Fruit fly (Drosophila melanogaster) whole organism, embryonic: ENCODE data around the gene CG31636.

ENCODE experiments used
- B-H2 ChIP-seq: fragments of 200-800 bp; sonication (Bioruptor generic); optimal IDR thresholded peaks from 2 replicates; lab custom pipeline; 2018; ENCODE audit warnings: missing biosample characterization, mild to moderate bottlenecking, missing genetic modification characterization
- CG11085 ChIP-seq: fragments of 200-800 bp; sonication (Bioruptor generic); IDR thresholded peaks from 2 replicates; pipeline ENCODE4 v1.3.6; 2022; ENCODE audit warnings: missing biosample characterization, missing genetic modification characterization
- CG11504 ChIP-seq: fragments of 200-800 bp; sonication (Bioruptor generic); optimal IDR thresholded peaks from 3 replicates; lab custom pipeline; 2019; ENCODE audit warnings: missing biosample characterization, mild to moderate bottlenecking, missing genetic modification characterization, moderate library complexity
- CG11695 ChIP-seq: fragments of 200-800 bp; sonication (Bioruptor generic); IDR thresholded peaks from 3 replicates; pipeline ENCODE4 v1.3.6; 2022; ENCODE audit warnings: missing biosample characterization, missing genetic modification characterization
- CG12942 ChIP-seq: fragments of 200-800 bp; sonication (Bioruptor generic); optimal IDR thresholded peaks from 3 replicates; lab custom pipeline; 2016; ENCODE audit warnings: missing biosample characterization, missing genetic modification characterization
- CG13296 ChIP-seq: fragments of 200-800 bp; sonication (Bioruptor generic); optimal IDR thresholded peaks from 3 replicates; lab custom pipeline; 2018; ENCODE audit warnings: missing biosample characterization, mild to moderate bottlenecking, missing genetic modification characterization
- CG13424 ChIP-seq: fragments of 200-800 bp; sonication (Bioruptor generic); optimal IDR thresholded peaks from 2 replicates; lab custom pipeline; 2019; ENCODE audit warnings: missing biosample characterization, mild to moderate bottlenecking, missing genetic modification characterization, moderate library complexity
- CG14710 ChIP-seq: fragments of 200-800 bp; sonication (Bioruptor generic); optimal IDR thresholded peaks from 3 replicates; lab custom pipeline; 2019; ENCODE audit warnings: missing biosample characterization, mild to moderate bottlenecking, missing genetic modification characterization, moderate library complexity
- CG15479 ChIP-seq: fragments of 200-800 bp; sonication (Bioruptor generic); optimal IDR thresholded peaks from 3 replicates; lab custom pipeline; 2019; ENCODE audit warnings: missing biosample characterization, mild to moderate bottlenecking, missing genetic modification characterization, moderate library complexity
- CG15514 ChIP-seq: fragments of 200-800 bp; sonication (Bioruptor generic); optimal IDR thresholded peaks from 3 replicates; lab custom pipeline; 2017; ENCODE audit warnings: missing biosample characterization, missing genetic modification characterization, mild to moderate bottlenecking, moderate library complexity, missing genetic modification reagents
- CG15696 ChIP-seq: fragments of 200-800 bp; sonication (Bioruptor generic); optimal IDR thresholded peaks from 2 replicates; lab custom pipeline; 2019; ENCODE audit warnings: missing biosample characterization, mild to moderate bottlenecking, missing genetic modification characterization, moderate library complexity
- CG16863 ChIP-seq: fragments of 200-800 bp; sonication (Bioruptor generic); optimal IDR thresholded peaks from 3 replicates; lab custom pipeline; 2016; ENCODE audit warnings: missing biosample characterization, missing genetic modification characterization
- CG17385 ChIP-seq: fragments of 200-800 bp; sonication (Bioruptor generic); optimal IDR thresholded peaks from 3 replicates; lab custom pipeline; 2018; ENCODE audit warnings: missing biosample characterization, mild to moderate bottlenecking, missing genetic modification characterization
- CG34376 ChIP-seq: fragments of 200-800 bp; sonication (Bioruptor generic); optimal IDR thresholded peaks from 2 replicates; lab custom pipeline; 2018; ENCODE audit warnings: missing biosample characterization, mild to moderate bottlenecking, missing genetic modification characterization
- CG4854 ChIP-seq: fragments of 200-800 bp; sonication (Bioruptor generic); optimal IDR thresholded peaks from 2 replicates; lab custom pipeline; 2016; ENCODE audit warnings: missing biosample characterization, missing genetic modification characterization, inconsistent platforms
- CG7556 ChIP-seq: fragments of 200-800 bp; sonication (Bioruptor generic); optimal IDR thresholded peaks from 2 replicates; lab custom pipeline; 2017; ENCODE audit warnings: missing biosample characterization, mild to moderate bottlenecking, missing genetic modification characterization
- CG9215 ChIP-seq: fragments of 200-800 bp; sonication (Bioruptor generic); IDR thresholded peaks from 2 replicates; pipeline ENCODE4 v1.3.6; 2022; ENCODE audit warnings: missing biosample characterization, missing genetic modification characterization
- Dbx ChIP-seq: fragments of 200-800 bp; sonication (Bioruptor generic); IDR thresholded peaks from 3 replicates; pipeline ENCODE4 v1.3.6; 2022; ENCODE audit warnings: missing biosample characterization, missing genetic modification characterization
- Doc3 ChIP-seq: fragments of 200-800 bp; sonication (Bioruptor generic); IDR thresholded peaks from 3 replicates; pipeline ENCODE4 v1.3.6; 2022; ENCODE audit warnings: missing biosample characterization, missing genetic modification characterization; ENCODE audit not compliant: partially characterized antibody
- Fer2 ChIP-seq: fragments of 200-800 bp; sonication (Bioruptor generic); optimal IDR thresholded peaks from 2 replicates; lab custom pipeline; 2018; ENCODE audit warnings: missing biosample characterization, mild to moderate bottlenecking, missing genetic modification characterization, moderate library complexity
- Lim3 ChIP-seq: fragments of 200-800 bp; sonication (Bioruptor generic); IDR thresholded peaks from 2 replicates; pipeline ENCODE4 v1.3.6; 2022; ENCODE audit warnings: missing biosample characterization, missing genetic modification characterization
- Med ChIP-seq: fragments of 200-800 bp; sonication (Bioruptor generic); peaks from one replicate; lab custom pipeline; 2016; ENCODE audit warnings: missing biosample characterization, missing genetic modification characterization, mild to moderate bottlenecking, inconsistent platforms, moderate library complexity
- Pdp1 ChIP-seq, 2 experiments: fragments of 200-800 bp; sonication (Bioruptor generic); optimal IDR thresholded peaks; 3 replicates each; lab custom pipeline; 2016; ENCODE audit warnings: missing biosample characterization in 2 of 2, missing genetic modification characterization in 2 of 2, mild to moderate bottlenecking in 1 of 2, moderate library complexity in 1 of 2
- Ravus ChIP-seq: fragments of 200-800 bp; sonication (Bioruptor generic); IDR thresholded peaks from 2 replicates; pipeline ENCODE4 v1.3.6; 2022; ENCODE audit warnings: missing biosample characterization, missing genetic modification characterization
- crol ChIP-seq: fragments of 200-800 bp; sonication (Bioruptor generic); IDR thresholded peaks from 2 replicates; pipeline ENCODE4 v1.3.6; 2022; ENCODE audit warnings: missing biosample characterization, missing genetic modification characterization
- en ChIP-seq: fragments of 200-800 bp; sonication (Bioruptor generic); optimal IDR thresholded peaks from 2 replicates; lab custom pipeline; 2016; ENCODE audit warnings: missing biosample characterization, missing genetic modification characterization
- eve ChIP-seq, 2 experiments: fragments of >200 bp; optimal IDR thresholded peaks; 2 replicates each; lab custom pipeline; 2017; ENCODE audit warnings: missing biosample characterization in 2 of 2, missing genetic modification characterization in 2 of 2
- exex ChIP-seq: fragments of 200-800 bp; sonication (Bioruptor generic); optimal IDR thresholded peaks from 4 replicates; lab custom pipeline; 2018; ENCODE audit warnings: missing biosample characterization, mild to moderate bottlenecking, missing genetic modification characterization, moderate library complexity
- gfzf ChIP-seq: fragments of 200-800 bp; sonication (Bioruptor generic); optimal IDR thresholded peaks from 2 replicates; lab custom pipeline; 2016; ENCODE audit warnings: missing biosample characterization, mild to moderate bottlenecking, missing genetic modification characterization, moderate library complexity
- ind ChIP-seq: fragments of 200-800 bp; sonication (Bioruptor generic); optimal IDR thresholded peaks from 3 replicates; lab custom pipeline; 2016; ENCODE audit warnings: missing biosample characterization, missing genetic modification characterization
- inv ChIP-seq: fragments of 200-800 bp; sonication (Bioruptor generic); IDR thresholded peaks from 2 replicates; pipeline ENCODE4 v1.3.6; 2022; ENCODE audit warnings: missing biosample characterization, missing genetic modification characterization; ENCODE audit not compliant: partially characterized antibody
- jing ChIP-seq: fragments of 200-800 bp; sonication (Bioruptor generic); optimal IDR thresholded peaks from 2 replicates; lab custom pipeline; 2018; ENCODE audit warnings: missing biosample characterization, mild to moderate bottlenecking, missing genetic modification characterization
- mirr ChIP-seq: fragments of 200-800 bp; sonication (Bioruptor generic); optimal IDR thresholded peaks from 3 replicates; lab custom pipeline; 2018; ENCODE audit warnings: missing biosample characterization, mild to moderate bottlenecking, missing genetic modification characterization
- nerfin-1 ChIP-seq: fragments of 200-800 bp; sonication (Bioruptor generic); optimal IDR thresholded peaks from 3 replicates; lab custom pipeline; 2019; ENCODE audit warnings: missing biosample characterization, mild to moderate bottlenecking, missing genetic modification characterization, moderate library complexity
- nom ChIP-seq: fragments of 200-800 bp; sonication (Bioruptor generic); optimal IDR thresholded peaks from 2 replicates; lab custom pipeline; 2017; ENCODE audit warnings: missing biosample characterization, missing genetic modification characterization, mild to moderate bottlenecking, moderate library complexity, missing genetic modification reagents
- otp ChIP-seq: fragments of 200-800 bp; sonication (Bioruptor generic); IDR thresholded peaks from 3 replicates; pipeline ENCODE4, ENCODE4 v1.3.6; 2022; ENCODE audit warnings: missing biosample characterization, missing genetic modification characterization
- sens-2 ChIP-seq: fragments of 200-800 bp; sonication (Bioruptor generic); IDR thresholded peaks from 2 replicates; pipeline ENCODE4 v1.3.6; 2022; ENCODE audit warnings: missing biosample characterization, missing genetic modification characterization
- sisA ChIP-seq: fragments of 200-800 bp; sonication (Bioruptor generic); IDR thresholded peaks from 2 replicates; pipeline ENCODE4 v1.3.6; 2022; ENCODE audit warnings: missing biosample characterization, missing genetic modification characterization
- slbo ChIP-seq: fragments of 200-800 bp; sonication (Bioruptor generic); IDR thresholded peaks from 2 replicates; pipeline ENCODE4 v1.3.6; 2022; ENCODE audit warnings: missing biosample characterization, missing genetic modification characterization
- slp2 ChIP-seq: fragments of 200-800 bp; sonication (Bioruptor generic); optimal IDR thresholded peaks from 2 replicates; lab custom pipeline; 2016; ENCODE audit warnings: missing biosample characterization, missing genetic modification characterization
- sug ChIP-seq: fragments of 200-800 bp; optimal IDR thresholded peaks from 2 replicates; lab custom pipeline; 2019; ENCODE audit warnings: missing biosample characterization, mild to moderate bottlenecking, missing genetic modification characterization, moderate library complexity
- wdn ChIP-seq: fragments of 200-800 bp; sonication (Bioruptor generic); IDR thresholded peaks from 2 replicates; pipeline ENCODE4 v1.3.6; 2022; ENCODE audit warnings: missing biosample characterization, missing genetic modification characterization

Gene CG31636

dm6 chr2L:6683992-6684882 is 26.3 kb upstream of the CG31636 start, which contains the start of gene Nhe3 (continued):
- no peak for TF ChIP-seq Lim3 (GFP tag; lab: Robert Waterston, UW)
- TF ChIP-seq nom (GFP tag; lab: Kevin White, UChicago): peak; percentile 49
- TF ChIP-seq CG17385 (GFP tag; lab: Kevin White, UChicago): peak; percentile 71
- no peak for TF ChIP-seq CG11504 (tag; lab: Kevin White, UChicago)
- peak; percentile 16 for TF ChIP-seq jing (GFP tag; lab: Kevin White, UChicago)
- TF ChIP-seq CG9215: peak; percentile 77
- peak; percentile 54 for TF ChIP-seq wdn (GFP tag; lab: Robert Waterston, UW)
- TF ChIP-seq slp2 (GFP tag; lab: Kevin White, UChicago): peak; percentile 76
- TF ChIP-seq sens-2: peak; percentile 60; the same call in 1 of the 2 replicates
- TF ChIP-seq CG14710: peak; percentile 81
- peak; percentile 71 for TF ChIP-seq CG11085 (GFP tag; lab: Robert Waterston, UW)
- TF ChIP-seq Ravus (GFP tag; lab: Robert Waterston, UW): peak; percentile 45
- peak; percentile 84 for TF ChIP-seq sisA (GFP tag; lab: Robert Waterston, UW)
- peak; percentile 76 for TF ChIP-seq CG15514
- TF ChIP-seq CG12942: peak; percentile 65
- peak; percentile 80 for TF ChIP-seq ind (GFP tag; lab: Kevin White, UChicago)
- peak; percentile 81 for TF ChIP-seq CG7556 (GFP tag; lab: Kevin White, UChicago)
- TF ChIP-seq inv: peak; percentile 51; the same call in 1 of the 2 replicates
- peak; percentile 62 for TF ChIP-seq CG4854 (GFP tag; lab: Kevin White, UChicago)
- TF ChIP-seq Fer2 (tag; lab: Kevin White, UChicago): peak; percentile 41
- TF ChIP-seq CG34376 (GFP tag; lab: Kevin White, UChicago): peak; percentile 62
- no peak; the same call in 2 of the 3 replicates for TF ChIP-seq Doc3
- TF ChIP-seq eve (GFP tag; optimal IDR thresholded peaks at IDR 0.05; lab: Kevin White, UChicago): no peak
- TF ChIP-seq crol (GFP tag; lab: Robert Waterston, UW): peak; percentile 94
- peak; percentile 62; the same call in 1 of the 3 replicates for TF ChIP-seq CG11695 (GFP tag; lab: Robert Waterston, UW)

- no peak for TF ChIP-seq CG15696
- TF ChIP-seq CG16863 (GFP tag; lab: Kevin White, UChicago): no peak
- TF ChIP-seq CG15479: no peak
- peak; percentile 18 for TF ChIP-seq CG13296
- TF ChIP-seq CG34376 (GFP tag; lab: Kevin White, UChicago): peak; percentile 74
- TF ChIP-seq gfzf (GFP tag; lab: Kevin White, UChicago): no peak
- 0 out of 3 replicates have a peak, but pooled peaks have one; percentile 41 for TF ChIP-seq otp (GFP tag; lab: Robert Waterston, UW)
- no peak for TF ChIP-seq nerfin-1
- TF ChIP-seq mirr (GFP tag; lab: Kevin White, UChicago): peak; percentile 71
- peak; percentile 61 for TF ChIP-seq sug (tag; lab: Kevin White, UChicago)
- peak; percentile 28 for TF ChIP-seq Med
- TF ChIP-seq en (GFP tag; lab: Kevin White, UChicago): no peak
- TF ChIP-seq CG13424: no peak
- no peak for TF ChIP-seq slbo (GFP tag; lab: Robert Waterston, UW)
- peak; percentile 87 for TF ChIP-seq exex
- peak in 1 of 2 experiments; percentile 39 for TF ChIP-seq Pdp1 (GFP tag; optimal IDR thresholded peaks at IDR 0.05; lab: Kevin White, UChicago)
- peak; percentile 19 for TF ChIP-seq B-H2 (GFP tag; lab: Kevin White, UChicago)
- no peak for TF ChIP-seq Dbx (GFP tag; lab: Robert Waterston, UW)
- TF ChIP-seq CG15514: peak; percentile 71
Observed at dm6 chr2L:6682909-6683308, 25.0 kb upstream of the CG31636 start.
